Fruit fly (Drosophila melanogaster): Measurements from ENCODE around the gene Sf3a1.

Sf3a1 gene

DNA sequence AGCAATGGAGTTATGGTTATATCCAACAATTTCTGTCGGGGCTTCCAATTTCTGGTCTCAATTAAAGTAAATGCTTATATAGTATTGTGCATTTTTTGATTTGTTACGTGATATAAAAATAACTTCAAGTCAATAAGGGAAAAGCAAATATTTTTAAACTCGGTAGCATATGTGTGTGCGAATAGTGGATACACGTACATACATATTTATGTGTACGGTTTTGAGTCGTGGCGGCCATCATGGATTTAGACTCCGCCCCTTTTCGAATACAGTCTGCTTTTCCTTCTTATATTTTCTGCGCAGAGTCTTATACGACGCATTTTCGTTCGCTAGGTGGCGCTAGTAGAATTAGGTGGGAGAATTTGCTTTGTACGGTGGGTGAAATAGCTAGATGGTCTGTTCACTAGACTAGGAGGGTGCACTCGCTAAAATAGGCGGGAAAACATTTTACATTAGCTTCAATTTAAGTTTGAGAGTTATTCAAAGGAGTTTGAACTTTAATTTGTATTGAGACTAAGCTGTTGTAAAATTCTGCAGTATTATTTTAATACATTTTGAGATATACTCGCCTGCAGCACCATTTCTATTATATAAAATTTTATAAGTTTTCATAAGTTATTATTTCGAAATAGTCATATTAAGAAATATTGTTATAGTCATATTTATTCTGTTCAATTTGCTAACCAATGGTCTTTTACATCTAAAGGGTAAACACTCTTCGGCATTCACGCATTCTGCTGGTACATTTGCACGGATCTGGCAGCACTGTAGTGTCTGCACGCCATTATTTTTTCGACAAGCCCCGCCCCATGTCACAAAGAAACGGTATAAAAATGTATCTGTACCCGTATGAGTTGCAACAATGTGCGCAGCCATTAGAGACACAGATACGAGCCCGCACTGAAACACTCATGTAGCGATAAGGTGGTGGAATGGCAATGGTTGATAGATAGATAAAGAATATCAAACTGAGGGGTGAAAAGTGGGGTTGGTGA lies 32.5 kb downstream of the Sf3a1 start (continued):
- no peak for TF ChIP-seq dan (GFP tag; IDR thresholded peaks at IDR 0.05)
- TF ChIP-seq sima (GFP tag; optimal IDR thresholded peaks at IDR 0.05), result no peak
- TF ChIP-seq CG13775 (GFP tag; optimal IDR thresholded peaks at IDR 0.05), result peak; percentile 50
- no peak for TF ChIP-seq CG6272 (GFP tag; IDR thresholded peaks at IDR 0.05)
- TF ChIP-seq Neu2 (GFP tag; optimal IDR thresholded peaks at IDR 0.05; ENCODE audit: borderline replicate concordance), result no peak
- no peak for TF ChIP-seq NC2β (GFP tag; optimal IDR thresholded peaks at IDR 0.05)
- 0 out of 2 replicates have a peak, but pooled peaks have one; percentile 45 for TF ChIP-seq rib (GFP tag; IDR thresholded peaks at IDR 0.05)
- TF ChIP-seq CG8944 (GFP tag; optimal IDR thresholded peaks at IDR 0.05), result no peak
- peak; percentile 35 for TF ChIP-seq chm (GFP tag; IDR thresholded peaks at IDR 0.05)
- TF ChIP-seq CG4707 (GFP tag; optimal IDR thresholded peaks at IDR 0.05), result no peak
- no peak for TF ChIP-seq CG13894 (tag; optimal IDR thresholded peaks at IDR 0.05)
- TF ChIP-seq CG10147 (GFP tag; optimal IDR thresholded peaks at IDR 0.05), result no peak
- TF ChIP-seq abd-A (tag; optimal IDR thresholded peaks at IDR 0.05), result peak; percentile 95
- TF ChIP-seq CG4424 (GFP tag; optimal IDR thresholded peaks at IDR 0.05), result peak; percentile 63
- TF ChIP-seq CG13296 (GFP tag; optimal IDR thresholded peaks at IDR 0.05), result no peak
- TF ChIP-seq sr (GFP tag; IDR thresholded peaks at IDR 0.05), result no peak
- no peak for TF ChIP-seq hkb (optimal IDR thresholded peaks at IDR 0.05)
- TF ChIP-seq hkb (GFP tag; IDR thresholded peaks at IDR 0.05), result peak; percentile 62; the same call in 1 of the 2 replicates
- peak; percentile 62 for TF ChIP-seq scrt (GFP tag; optimal IDR thresholded peaks at IDR 0.05)
- TF ChIP-seq CG31441 (GFP tag; IDR thresholded peaks at IDR 0.05), result peak; percentile 84
- TF ChIP-seq odd (GFP tag; optimal IDR thresholded peaks at IDR 0.05), result no peak
- no peak for TF ChIP-seq zen2 (GFP tag; IDR thresholded peaks at IDR 0.05; ENCODE audit: partially characterized antibody)
- peak; percentile 15; the same call in 1 of the 2 replicates for TF ChIP-seq CG11696 (GFP tag; IDR thresholded peaks at IDR 0.05)
- peak; percentile 38 for TF ChIP-seq pzg (GFP tag; optimal IDR thresholded peaks at IDR 0.05)
- TF ChIP-seq CG1832 (GFP tag; optimal IDR thresholded peaks at IDR 0.05), result no peak
- TF ChIP-seq seq (GFP tag; IDR thresholded peaks at IDR 0.05), result peak; percentile 95
- no peak for TF ChIP-seq unc-4 (GFP tag; IDR thresholded peaks at IDR 0.05; ENCODE audit: partially characterized antibody)
- TF ChIP-seq D19A (tag; optimal IDR thresholded peaks at IDR 0.05), result peak; percentile 100
- peak; percentile 50 for TF ChIP-seq Asciz (GFP tag; optimal IDR thresholded peaks at IDR 0.05)
- peak; percentile 10 for TF ChIP-seq Camta (GFP tag; optimal IDR thresholded peaks at IDR 0.05)
- peak; percentile 76 for TF ChIP-seq onecut (GFP tag; IDR thresholded peaks at IDR 0.05)
- TF ChIP-seq Fer3 (tag; optimal IDR thresholded peaks at IDR 0.05), result no peak
- peak; percentile 11 for TF ChIP-seq CG8359 (GFP tag; optimal IDR thresholded peaks at IDR 0.05; ENCODE audit: borderline replicate concordance)
- TF ChIP-seq zen (tag; optimal IDR thresholded peaks at IDR 0.05), result peak; percentile 42
- TF ChIP-seq CG7963 (GFP tag; IDR thresholded peaks at IDR 0.05; ENCODE audit: partially characterized antibody), result no peak
- TF ChIP-seq CG42726 (GFP tag; IDR thresholded peaks at IDR 0.05; ENCODE audit: partially characterized antibody), result peak; percentile 61; the same call in 1 of the 2 replicates
- TF ChIP-seq C15 (GFP tag; IDR thresholded peaks at IDR 0.05), result no peak
- no peak for TF ChIP-seq jumu (GFP tag; optimal IDR thresholded peaks at IDR 0.05)
- TF ChIP-seq wek (GFP tag; optimal IDR thresholded peaks at IDR 0.05), result no peak
- TF ChIP-seq CG9727 (GFP tag; optimal IDR thresholded peaks at IDR 0.05), result no peak
- TF ChIP-seq CG9817 (tag; optimal IDR thresholded peaks at IDR 0.05), result peak; percentile 58
- TF ChIP-seq bowl (GFP tag; IDR thresholded peaks at IDR 0.05), result no peak
- no peak for TF ChIP-seq CG12769 (tag; optimal IDR thresholded peaks at IDR 0.05)
- no peak; the same call in 1 of the 2 replicates for TF ChIP-seq CG11085 (GFP tag; IDR thresholded peaks at IDR 0.05)
- no peak for TF ChIP-seq CG32772 (GFP tag; IDR thresholded peaks at IDR 0.05)
- peak; percentile 78 for TF ChIP-seq sob (GFP tag; IDR thresholded peaks at IDR 0.05)
- TF ChIP-seq zf30C (GFP tag; optimal IDR thresholded peaks at IDR 0.05), result no peak
- TF ChIP-seq Sox102F (GFP tag; optimal IDR thresholded peaks at IDR 0.05), result no peak
